Worm (Caenorhabditis elegans) whole organism, late embryonic: Measurements from ENCODE around the gene nspc-12.

ENCODE experiments used
- F13H6.1 ChIP-seq: sonication (generic microtip); optimal IDR thresholded peaks from 2 replicates; lab custom pipeline; 2016; ENCODE audit warnings: missing genetic modification characterization, missing compliant biosample characterization
- K02D7.2 ChIP-seq: sonication (generic microtip); optimal IDR thresholded peaks from 2 replicates; lab custom pipeline; 2017; ENCODE audit warnings: mild to moderate bottlenecking, missing genetic modification characterization, missing compliant biosample characterization
- Y22D7AL.16 ChIP-seq: sonication (generic microtip); optimal IDR thresholded peaks from 2 replicates; lab custom pipeline; 2016; ENCODE audit warnings: missing genetic modification characterization, missing compliant biosample characterization
- ceh-30 ChIP-seq: fragments of 150-350 bp; optimal IDR thresholded peaks from 2 replicates; lab custom pipeline; 2014; ENCODE audit warnings: missing biosample characterization, missing genetic modification characterization
- ceh-45 ChIP-seq: fragments of 200-800 bp; sonication (Bioruptor generic); IDR thresholded peaks from 2 replicates; pipeline ENCODE4 v1.3.6; 2022; ENCODE audit warnings: missing genetic modification reagents, missing genetic modification characterization, missing compliant biosample characterization
- dve-1 ChIP-seq: sonication (generic microtip); optimal IDR thresholded peaks from 2 replicates; lab custom pipeline; 2017; ENCODE audit warnings: antibody characterized with exemption, mild to moderate bottlenecking, missing genetic modification characterization, missing compliant biosample characterization
- elt-2 ChIP-seq: sonication (generic microtip); optimal IDR thresholded peaks from 2 replicates; lab custom pipeline; 2016; ENCODE audit warnings: missing genetic modification reagents, missing genetic modification characterization, missing compliant biosample characterization
- ets-4 ChIP-seq: sonication (generic microtip); optimal IDR thresholded peaks from 2 replicates; lab custom pipeline; 2016; ENCODE audit warnings: missing genetic modification characterization, missing compliant biosample characterization
- eyg-1 ChIP-seq: sonication (generic microtip); optimal IDR thresholded peaks from 2 replicates; lab custom pipeline; 2016; ENCODE audit warnings: missing genotype, missing genetic modification characterization, missing compliant biosample characterization
- hlh-13 ChIP-seq: fragments of 200-800 bp; sonication (Bioruptor generic); optimal IDR thresholded peaks from 2 replicates; lab custom pipeline; 2018; ENCODE audit warnings: mild to moderate bottlenecking, missing genetic modification characterization, missing compliant biosample characterization
- lin-11 ChIP-seq: fragments of 200-800 bp; sonication (Bioruptor generic); optimal IDR thresholded peaks from 2 replicates; lab custom pipeline; 2018; ENCODE audit warnings: mild to moderate bottlenecking, missing genetic modification characterization, missing compliant biosample characterization
- sox-2 ChIP-seq: fragments of 200-800 bp; sonication (Bioruptor generic); IDR thresholded peaks from 2 replicates; pipeline ENCODE4 v1.3.6; 2022; ENCODE audit warnings: missing genetic modification reagents, missing genetic modification characterization, missing compliant biosample characterization
- zip-5 ChIP-seq: sonication (generic microtip); optimal IDR thresholded peaks from 2 replicates; lab custom pipeline; 2016; ENCODE audit warnings: missing genetic modification characterization, missing compliant biosample characterization
- ztf-16 ChIP-seq: sonication (generic microtip); optimal IDR thresholded peaks from 2 replicates; lab custom pipeline; 2017; ENCODE audit warnings: missing genetic modification characterization, missing compliant biosample characterization

- TF ChIP-seq lin-11 (tag; lab: Kevin White, UChicago): no peak
- no peak for TF ChIP-seq ets-4 (tag; lab: Kevin White, UChicago)
- no peak for TF ChIP-seq zip-5
- TF ChIP-seq elt-2 (tag; lab: Kevin White, UChicago): no peak
- TF ChIP-seq Y22D7AL.16 (tag; lab: Kevin White, UChicago): no peak
- no peak for TF ChIP-seq F13H6.1 (tag; lab: Kevin White, UChicago)
- TF ChIP-seq sox-2 (GFP tag; lab: Robert Waterston, UW): no peak
- TF ChIP-seq dve-1 (tag; lab: Kevin White, UChicago): no peak
- TF ChIP-seq K02D7.2 (tag; lab: Kevin White, UChicago): no peak
- no peak for TF ChIP-seq eyg-1 (tag; lab: Kevin White, UChicago)
- no peak for TF ChIP-seq ceh-45
- no peak for TF ChIP-seq ztf-16 (tag; lab: Kevin White, UChicago)
- no peak for TF ChIP-seq ceh-30 (tag; lab: Kevin White, UChicago)
- TF ChIP-seq hlh-13 (GFP tag; lab: Kevin White, UChicago): no peak
These were observed 27.8 kb downstream of the nspc-12 start, which contains the start of gene srd-45 for ce11 chrX:12328676-12329075.
